Worm (Caenorhabditis elegans) whole organism, early embryonic: ENCODE data around the gene K12H4.2.

Experiments used
- flt-1 ChIP-seq: fragments of 200-800 bp; sonication (Bioruptor generic); IDR thresholded peaks from 2 replicates; pipeline ENCODE4 v1.3.6; 2022; ENCODE audit warnings: missing genetic modification characterization, missing compliant biosample characterization
- hnd-1 ChIP-seq: sonication (generic microtip); optimal IDR thresholded peaks from 2 replicates; lab custom pipeline; 2016; ENCODE audit warnings: missing genetic modification characterization, missing compliant biosample characterization

- TF ChIP-seq flt-1 (GFP tag; lab: Robert Waterston, UW) (no peak), hnd-1 (tag; lab: Kevin White, UChicago) (no peak)
Measured at ce11 chrIII:8044717-8045116, 2.8 kb upstream of the K12H4.2 start, which contains the start of gene spcs-3.
